Worm (Caenorhabditis elegans) whole organism, mixed stage, embryonic: ENCODE measurements around the gene srd-74.
A peak's percentile ranks its signal among the peaks of the same experiment; 100 is the strongest.
"Not testable (repeated sequence)": the region's sequence is repeated elsewhere in the genome, so short reads cannot be mapped to it uniquely, and the experiment has no call there.

ENCODE experiments used
- M03D4.4 ChIP-seq: sonication (generic microtip); optimal IDR thresholded peaks from 2 replicates; lab custom pipeline; 2017; ENCODE audit warnings: mild to moderate bottlenecking, missing genetic modification characterization, missing compliant biosample characterization
- bed-3 ChIP-seq: fragments of 200-800 bp; sonication (Bioruptor generic); optimal IDR thresholded peaks from 3 replicates; lab custom pipeline; 2018; ENCODE audit warnings: mild to moderate bottlenecking, missing genetic modification characterization, moderate library complexity, missing compliant biosample characterization
- blmp-1 ChIP-seq: fragments of 150-350 bp; optimal IDR thresholded peaks from 2 replicates; lab custom pipeline; 2014; ENCODE audit warnings: missing biosample characterization, missing genetic modification characterization
- ceh-39 ChIP-seq: fragments of 150-350 bp; optimal IDR thresholded peaks from 2 replicates; lab custom pipeline; 2014; ENCODE audit warnings: missing biosample characterization, missing genetic modification characterization
- ceh-43 ChIP-seq: fragments of 200-800 bp; sonication (Bioruptor generic); optimal IDR thresholded peaks from 2 replicates; lab custom pipeline; 2018; ENCODE audit warnings: mild to moderate bottlenecking, missing genetic modification characterization, moderate library complexity, missing compliant biosample characterization
- ceh-83 ChIP-seq: fragments of 200-800 bp; sonication (Bioruptor generic); optimal IDR thresholded peaks from 2 replicates; lab custom pipeline; 2018; ENCODE audit warnings: mild to moderate bottlenecking, missing genetic modification characterization, missing compliant biosample characterization
- ces-1 ChIP-seq: fragments of 150-350 bp; optimal IDR thresholded peaks from 2 replicates; lab custom pipeline; 2014; ENCODE audit warnings: missing biosample characterization, missing genetic modification reagents, missing genetic modification characterization
- cnd-1 ChIP-seq: fragments of 200-800 bp; sonication (Bioruptor generic); optimal IDR thresholded peaks from 2 replicates; lab custom pipeline; 2018; ENCODE audit warnings: mild to moderate bottlenecking, missing genetic modification characterization, missing compliant biosample characterization
- drap-1 ChIP-seq: fragments of 200-800 bp; sonication (Bioruptor generic); optimal IDR thresholded peaks from 3 replicates; lab custom pipeline; 2018; ENCODE audit warnings: mild to moderate bottlenecking, missing genetic modification characterization, missing compliant biosample characterization
- elt-3 ChIP-seq: fragments of 150-350 bp; optimal IDR thresholded peaks from 2 replicates; lab custom pipeline; 2014; ENCODE audit warnings: missing biosample characterization, missing genetic modification characterization
- flh-1 ChIP-seq: fragments of 200-800 bp; sonication (Bioruptor generic); optimal IDR thresholded peaks from 2 replicates; lab custom pipeline; 2018; ENCODE audit warnings: mild to moderate bottlenecking, missing genetic modification characterization, moderate library complexity, missing compliant biosample characterization
- lin-13 ChIP-seq: fragments of 150-350 bp; optimal IDR thresholded peaks from 2 replicates; lab custom pipeline; 2014; ENCODE audit warnings: missing biosample characterization, missing genetic modification characterization
- lin-32 ChIP-seq: fragments of 200-800 bp; sonication (Bioruptor generic); optimal IDR thresholded peaks from 2 replicates; lab custom pipeline; 2018; ENCODE audit warnings: mild to moderate bottlenecking, missing genetic modification characterization, missing compliant biosample characterization
- lsy-2 ChIP-seq: fragments of 150-350 bp; optimal IDR thresholded peaks from 2 replicates; lab custom pipeline; 2014; ENCODE audit warnings: missing biosample characterization, missing genetic modification characterization
- mep-1 ChIP-seq: fragments of 150-350 bp; optimal IDR thresholded peaks from 2 replicates; lab custom pipeline; 2017; ENCODE audit warnings: missing biosample characterization, missing genetic modification reagents, missing genetic modification characterization, inconsistent platforms
- mls-2 ChIP-seq: sonication (generic microtip); optimal IDR thresholded peaks from 2 replicates; lab custom pipeline; 2016; ENCODE audit warnings: mild to moderate bottlenecking, missing genetic modification characterization, moderate library complexity, missing compliant biosample characterization
- nhr-12 ChIP-seq: fragments of 150-350 bp; optimal IDR thresholded peaks from 2 replicates; lab custom pipeline; 2014; ENCODE audit warnings: missing biosample characterization, missing genetic modification characterization
- nhr-2 ChIP-seq: fragments of 150-350 bp; optimal IDR thresholded peaks from 2 replicates; lab custom pipeline; 2014; ENCODE audit warnings: missing biosample characterization, missing genetic modification characterization
- nhr-237 ChIP-seq: fragments of 150-350 bp; optimal IDR thresholded peaks from 2 replicates; lab custom pipeline; 2014; ENCODE audit warnings: missing biosample characterization, missing genetic modification characterization
- pha-4 ChIP-seq: fragments of 150-350 bp; optimal IDR thresholded peaks from 2 replicates; lab custom pipeline; 2018; ENCODE audit warnings: missing biosample characterization, missing genetic modification reagents, missing genetic modification characterization
- sem-2 ChIP-seq: fragments of 200-800 bp; sonication (Bioruptor generic); optimal IDR thresholded peaks from 2 replicates; lab custom pipeline; 2018; ENCODE audit warnings: mild to moderate bottlenecking, missing genetic modification characterization, missing compliant biosample characterization
- snpc-4 ChIP-seq: fragments of 150-350 bp; optimal IDR thresholded peaks from 2 replicates; lab custom pipeline; 2014; ENCODE audit warnings: missing biosample characterization, missing genetic modification characterization
- sptf-1 ChIP-seq: sonication (generic microtip); optimal IDR thresholded peaks from 2 replicates; lab custom pipeline; 2017; ENCODE audit warnings: mild to moderate bottlenecking, missing genetic modification characterization, moderate library complexity, missing compliant biosample characterization
- tbx-8 ChIP-seq: fragments of 200-800 bp; sonication (Bioruptor generic); optimal IDR thresholded peaks from 2 replicates; lab custom pipeline; 2018; ENCODE audit warnings: mild to moderate bottlenecking, missing genetic modification characterization, moderate library complexity, missing compliant biosample characterization
- unc-120 ChIP-seq: sonication (generic microtip); optimal IDR thresholded peaks from 2 replicates; lab custom pipeline; 2017; ENCODE audit warnings: missing genetic modification characterization, missing compliant biosample characterization; ENCODE audit not compliant: poor library complexity, severe bottlenecking
- unc-39 ChIP-seq: fragments of 150-350 bp; optimal IDR thresholded peaks from 2 replicates; lab custom pipeline; 2014; ENCODE audit warnings: missing biosample characterization, missing genetic modification characterization
- unc-62 ChIP-seq: fragments of 150-350 bp; optimal IDR thresholded peaks from 2 replicates; lab custom pipeline; 2014; ENCODE audit warnings: missing biosample characterization, missing genetic modification reagents, missing genetic modification characterization

Gene srd-74

DNA sequence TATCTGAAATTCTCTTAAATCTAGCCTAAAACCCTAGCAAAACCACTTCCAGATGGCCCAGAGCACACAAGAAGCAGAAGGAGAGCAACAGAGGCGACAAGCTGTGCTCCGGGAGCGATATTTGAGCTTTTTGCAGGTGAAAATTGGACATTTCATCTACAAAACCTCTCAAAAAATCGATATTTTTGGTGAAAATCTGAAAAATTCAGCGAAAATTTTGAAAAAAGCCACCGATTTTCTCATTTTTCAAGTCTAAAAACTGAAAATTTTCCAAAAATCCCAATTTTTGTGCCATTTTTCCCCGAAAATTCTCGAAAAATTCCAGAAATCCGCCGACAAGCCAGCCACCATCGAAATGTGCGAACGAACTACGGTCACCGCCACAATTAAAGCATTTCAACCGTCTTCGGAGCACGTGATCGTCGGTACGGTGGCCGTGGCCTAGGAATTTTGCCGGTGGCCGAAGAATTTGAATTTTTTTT lies 1.7 kb upstream of the srd-74 start, which contains the start of gene C24H11.5:
TSS of gene C24H11.5 (plus strand) at position 51 of the 482 bp plus-strand sequence.
- TF ChIP-seq ceh-83 (GFP tag; lab: Kevin White, UChicago) = no peak

DNA sequence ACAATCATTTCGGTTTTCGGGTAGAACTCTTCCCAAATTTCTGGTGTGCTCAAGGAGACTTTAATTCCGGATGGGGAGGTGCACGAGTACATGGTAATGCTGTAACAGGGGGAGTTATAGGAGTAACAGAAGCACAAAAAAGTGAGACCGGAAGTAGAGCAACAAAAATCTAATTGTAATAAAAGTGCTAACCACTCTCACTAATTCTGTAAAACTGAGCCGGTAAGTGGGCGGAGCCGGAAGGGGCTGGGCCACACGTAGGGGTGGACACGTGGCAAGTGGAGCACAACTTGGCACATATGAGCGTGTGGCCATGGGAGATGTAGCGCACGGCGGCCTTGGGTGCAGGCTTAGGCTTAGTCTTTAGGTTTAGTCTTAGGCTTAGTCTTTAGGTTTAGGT lies 4.1 kb downstream of the srd-74 start, which contains the start of gene tbx-38:
TSS of gene tbx-38 (minus strand) at position 101 of the 400 bp plus-strand sequence.
- TF ChIP-seq nhr-12 (no peak), mls-2 (tag; lab: Kevin White, UChicago) (no peak), elt-3 (no peak), unc-120 (no peak), snpc-4 (tag; lab: Kevin White, UChicago) (no peak), tbx-8 (GFP tag; lab: Kevin White, UChicago) (no peak), flh-1 (GFP tag; lab: Kevin White, UChicago) (no peak), sem-2 (GFP tag; lab: Kevin White, UChicago) (no peak), lin-13 (no peak), nhr-2 (tag; lab: Kevin White, UChicago) (no peak), unc-62 (GFP tag; lab: Kevin White, UChicago) (no peak), bed-3 (GFP tag; lab: Kevin White, UChicago) (no peak), ceh-83 (GFP tag; lab: Kevin White, UChicago) (no peak), ceh-39 (tag; lab: Kevin White, UChicago) (no peak), lsy-2 (tag; lab: Kevin White, UChicago) (no peak)

DNA sequence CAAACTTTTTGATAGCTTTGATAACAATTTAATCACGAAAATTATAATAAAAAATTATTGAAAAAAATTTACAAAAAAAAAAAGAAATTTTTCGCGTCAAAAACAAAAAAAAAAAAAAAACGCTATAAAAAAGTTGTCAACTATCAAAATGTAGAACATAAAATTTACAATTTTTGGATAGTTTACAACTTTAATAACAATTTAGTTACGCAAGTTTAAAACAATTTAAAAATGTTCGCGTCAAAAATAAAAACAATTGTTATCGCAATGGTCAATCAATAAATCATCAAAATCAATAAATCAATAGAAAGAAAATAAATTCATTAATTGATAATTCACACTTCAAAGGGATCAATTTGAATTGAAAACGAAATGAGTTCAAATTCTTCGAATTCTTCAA lies 5.5 kb downstream of the srd-74 start, which contains the start of gene C24H11.1:
TSS of gene C24H11.1 (plus strand) at position 301 of the 400 bp plus-strand sequence.
- TF ChIP-seq nhr-2 (tag; lab: Kevin White, UChicago); cnd-1 (tag; lab: Kevin White, UChicago); bed-3 (GFP tag; lab: Kevin White, UChicago): not testable (repeated sequence)
- TF ChIP-seq, all 35 proteins: peak for 0; not testable (repeated sequence) for 35

DNA sequence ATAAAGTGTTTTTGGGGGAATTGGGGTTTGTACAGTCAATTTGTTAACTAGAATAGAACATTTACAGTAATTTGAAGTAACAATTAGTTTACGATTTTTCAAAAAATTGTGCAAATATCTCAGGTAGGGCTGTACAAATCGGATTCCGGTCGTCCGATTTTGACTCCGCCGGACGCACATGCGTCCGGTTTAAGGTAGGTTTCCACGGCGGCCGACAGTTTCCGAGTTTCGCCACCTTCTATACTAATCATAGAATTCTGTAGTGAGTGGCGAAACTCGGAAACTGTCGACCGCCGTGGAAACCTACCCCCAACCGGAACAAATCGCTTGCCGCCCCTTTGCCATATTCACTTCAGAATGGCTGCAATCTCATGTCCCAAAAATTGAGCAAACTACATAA lies 7.6 kb downstream of the srd-74 start:
- TF ChIP-seq M03D4.4 (tag; lab: Kevin White, UChicago) (no peak), nhr-237 (no peak), ceh-39 (tag; lab: Kevin White, UChicago) (no peak), unc-39 (tag; lab: Kevin White, UChicago) (no peak), ces-1 (GFP tag; lab: Kevin White, UChicago) (no peak), lin-32 (no peak), unc-120 (no peak), mep-1 (tag; lab: Kevin White, UChicago) (no peak), sem-2 (GFP tag; lab: Kevin White, UChicago) (no peak), nhr-2 (tag; lab: Kevin White, UChicago) (no peak), pha-4 (tag; lab: Kevin White, UChicago) (no peak), blmp-1 (tag; lab: Kevin White, UChicago) (no peak), elt-3 (no peak)

DNA sequence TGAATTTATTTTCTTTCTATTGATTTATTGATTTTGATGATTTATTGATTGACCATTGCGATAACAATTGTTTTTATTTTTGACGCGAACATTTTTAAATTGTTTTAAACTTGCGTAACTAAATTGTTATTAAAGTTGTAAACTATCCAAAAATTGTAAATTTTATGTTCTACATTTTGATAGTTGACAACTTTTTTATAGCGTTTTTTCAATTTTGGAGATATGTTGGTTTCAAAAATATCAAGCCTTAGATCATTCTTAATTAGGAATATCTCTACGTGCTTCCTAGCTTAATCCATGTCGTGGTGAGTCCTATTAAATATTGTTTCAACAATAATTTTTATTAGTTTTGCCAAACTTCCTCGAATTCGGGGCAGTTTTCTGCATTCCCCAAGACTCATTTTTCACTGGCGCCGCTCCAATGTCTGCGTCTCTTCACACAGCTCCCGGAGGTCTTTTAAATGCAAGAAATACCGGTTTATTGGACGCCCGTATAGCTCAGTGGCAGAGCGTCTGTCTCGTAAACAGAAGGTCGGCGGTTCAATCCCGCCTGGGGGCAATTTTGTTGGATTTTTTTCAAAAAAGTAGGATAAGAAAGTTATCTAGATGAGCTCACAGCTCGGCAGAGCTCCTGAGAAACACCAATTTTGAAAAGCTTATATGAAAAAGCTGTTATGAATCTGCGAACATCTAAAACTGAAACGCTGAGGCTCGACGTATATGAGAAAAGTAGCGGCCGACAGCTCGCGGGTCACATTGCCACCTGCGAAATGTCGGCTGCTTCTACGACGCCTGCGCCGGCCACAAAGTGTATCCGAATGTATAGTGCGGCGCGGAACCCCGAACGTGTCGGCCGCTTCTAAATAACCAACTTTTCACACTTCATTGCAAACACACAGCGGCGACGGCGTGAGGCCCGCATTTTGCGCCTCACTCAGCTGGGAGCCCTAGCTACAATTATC lies 10.7 kb downstream of the srd-74 start, which contains the start of gene C24H11.2:
TSS of gene C24H11.2 (minus strand) at position 51 of the 962 bp plus-strand sequence.
- TF ChIP-seq sptf-1 (tag; lab: Kevin White, UChicago) = peak; percentile 40
- TF ChIP-seq ceh-43 = peak; percentile 27
- TF ChIP-seq bed-3 (GFP tag; lab: Kevin White, UChicago) = peak; percentile 35
- peak; percentile 11 for TF ChIP-seq drap-1 (GFP tag; lab: Kevin White, UChicago)
- peak; percentile 34 for TF ChIP-seq M03D4.4 (tag; lab: Kevin White, UChicago)

DNA sequence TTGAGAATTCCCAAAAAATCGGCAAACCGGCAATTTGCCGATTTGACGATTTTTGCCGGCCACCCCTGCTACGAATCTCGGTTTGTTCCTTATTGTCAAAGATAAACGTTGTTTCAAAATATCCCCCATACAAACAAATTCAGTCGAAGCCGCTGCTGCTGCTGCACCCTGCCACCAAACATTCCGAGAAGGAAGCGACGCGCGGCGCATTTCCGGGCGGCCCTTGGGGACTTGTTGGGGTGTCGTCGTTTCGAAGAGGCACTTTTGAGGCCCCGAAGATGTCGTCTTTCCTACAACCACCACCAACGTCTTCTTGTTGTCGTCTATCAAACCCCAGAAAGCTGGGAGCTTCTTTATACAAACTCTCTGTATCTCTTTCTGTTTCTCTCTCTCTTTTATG lies 12.5 kb downstream of the srd-74 start:
- TF ChIP-seq flh-1 (GFP tag; lab: Kevin White, UChicago) (no peak), sptf-1 (tag; lab: Kevin White, UChicago) (peak; percentile 4)
